Worm (Caenorhabditis elegans) whole organism, midembryonic: ENCODE results near the gene scl-10.

Source experiments
- T22C8.4 ChIP-seq: fragments of 200-800 bp; sonication (Bioruptor generic); IDR thresholded peaks from 2 replicates; pipeline ENCODE4 v1.3.6; 2022; ENCODE audit warnings: missing genetic modification characterization, missing compliant biosample characterization
- cog-1 ChIP-seq: sonication (generic microtip); optimal IDR thresholded peaks from 2 replicates; lab custom pipeline; 2016; ENCODE audit warnings: missing genetic modification characterization, missing compliant biosample characterization
- flt-1 ChIP-seq: fragments of 200-800 bp; sonication (Bioruptor generic); IDR thresholded peaks from 2 replicates; pipeline ENCODE4 v1.3.6; 2022; ENCODE audit warnings: missing genetic modification characterization, missing compliant biosample characterization
- klf-2 ChIP-seq: fragments of 200-800 bp; sonication (Bioruptor generic); conservative IDR thresholded peaks from 2 replicates; pipeline ENCODE4 v1.3.6; 2022; ENCODE audit warnings: missing genetic modification reagents, missing genetic modification characterization, missing compliant biosample characterization
- med-1 ChIP-seq: sonication (generic microtip); optimal IDR thresholded peaks from 2 replicates; lab custom pipeline; 2017; ENCODE audit warnings: missing genetic modification characterization, mild to moderate bottlenecking, missing compliant biosample characterization, antibody characterized with exemption, missing genetic modification reagents; ENCODE audit not compliant: insufficient read depth
- ref-1 ChIP-seq: fragments of 200-800 bp; sonication (Bioruptor generic); conservative IDR thresholded peaks from 2 replicates; pipeline ENCODE4 v1.3.6; 2022; ENCODE audit warnings: missing genetic modification reagents, missing genetic modification characterization, missing compliant biosample characterization
- tab-1 ChIP-seq: fragments of 200-800 bp; sonication (Bioruptor generic); IDR thresholded peaks from 2 replicates; pipeline ENCODE4 v1.3.6; 2022; ENCODE audit warnings: missing genetic modification characterization, missing compliant biosample characterization
- ztf-23 ChIP-seq: fragments of 200-800 bp; sonication (Bioruptor generic); IDR thresholded peaks from 2 replicates; pipeline ENCODE4 v1.3.6; 2022; ENCODE audit warnings: missing genetic modification reagents, missing genetic modification characterization, missing compliant biosample characterization
- ztf-29 ChIP-seq: fragments of 200-800 bp; sonication (Bioruptor generic); IDR thresholded peaks from 2 replicates; pipeline ENCODE4 v1.3.6; 2022; ENCODE audit warnings: missing genetic modification reagents, missing genetic modification characterization, missing compliant biosample characterization

scl-10 gene

DNA sequence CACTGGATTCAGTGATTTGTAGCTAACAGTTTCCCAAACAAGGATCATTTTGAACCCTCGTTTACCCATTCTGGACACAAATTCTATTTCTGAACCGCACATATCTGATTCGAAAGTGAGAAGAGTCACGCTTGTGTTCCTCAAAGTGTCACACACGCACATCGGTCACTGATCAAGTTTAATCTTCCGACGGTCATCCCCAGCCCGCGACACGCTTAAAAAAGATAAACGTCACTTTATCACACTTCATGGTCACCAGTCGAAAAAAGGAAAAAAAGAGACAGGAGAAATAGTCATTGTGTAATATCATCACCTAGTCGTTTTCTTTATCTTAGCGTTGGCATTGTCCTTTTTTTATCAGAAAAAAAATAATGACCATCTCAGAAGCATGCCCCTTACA, 29.4 kb downstream of the scl-10 start:
- TF ChIP-seq tab-1 (GFP tag; lab: Robert Waterston, UW) = no peak
- no peak for TF ChIP-seq flt-1 (GFP tag; lab: Robert Waterston, UW)
- no peak for TF ChIP-seq cog-1 (tag; lab: Kevin White, UChicago)
- no peak for TF ChIP-seq ztf-29 (GFP tag; lab: Robert Waterston, UW)
- TF ChIP-seq ref-1 = no peak
- no peak for TF ChIP-seq ztf-23
- TF ChIP-seq med-1 (GFP tag; lab: Kevin White, UChicago) = no peak

DNA sequence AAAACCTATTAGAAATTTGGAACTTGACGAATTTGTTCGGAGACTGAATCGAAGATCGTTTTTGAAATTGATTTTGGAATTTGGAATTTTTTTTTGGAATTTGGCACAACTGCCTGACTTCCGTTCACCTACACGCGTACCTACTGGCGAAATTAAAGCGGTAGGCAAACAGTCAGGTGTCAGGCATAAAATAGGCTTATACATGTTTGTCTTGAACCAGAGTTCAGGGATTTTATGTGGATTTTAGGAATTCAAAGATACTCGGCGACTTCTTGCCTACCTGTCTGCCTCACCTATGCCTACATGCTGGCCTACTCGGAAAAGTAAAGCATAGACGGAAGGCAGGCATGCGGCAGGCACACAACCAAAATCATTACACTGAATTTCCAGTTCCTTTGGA, 30.1 kb downstream of the scl-10 start:
- TF ChIP-seq flt-1 (GFP tag; lab: Robert Waterston, UW) = no peak
- no peak for TF ChIP-seq T22C8.4 (GFP tag; lab: Robert Waterston, UW)
- TF ChIP-seq ztf-23 = no peak
- TF ChIP-seq med-1 (GFP tag; lab: Kevin White, UChicago) = no peak
- TF ChIP-seq cog-1 (tag; lab: Kevin White, UChicago) = no peak
- no peak for TF ChIP-seq ref-1
- no peak for TF ChIP-seq tab-1 (GFP tag; lab: Robert Waterston, UW)
- TF ChIP-seq ztf-29 (GFP tag; lab: Robert Waterston, UW) = no peak

ce11 chrIV:13079119-13079518, 30.9 kb downstream of the scl-10 start, which contains the start of gene C39E9.8:
Gene C39E9.8, plus strand, starts transcription at chrIV:13079446.
- TF ChIP-seq T22C8.4 (GFP tag; lab: Robert Waterston, UW) (no peak), klf-2 (GFP tag; lab: Robert Waterston, UW) (no peak), cog-1 (tag; lab: Kevin White, UChicago) (no peak), ztf-23 (no peak), flt-1 (GFP tag; lab: Robert Waterston, UW) (no peak), ref-1 (no peak)

DNA sequence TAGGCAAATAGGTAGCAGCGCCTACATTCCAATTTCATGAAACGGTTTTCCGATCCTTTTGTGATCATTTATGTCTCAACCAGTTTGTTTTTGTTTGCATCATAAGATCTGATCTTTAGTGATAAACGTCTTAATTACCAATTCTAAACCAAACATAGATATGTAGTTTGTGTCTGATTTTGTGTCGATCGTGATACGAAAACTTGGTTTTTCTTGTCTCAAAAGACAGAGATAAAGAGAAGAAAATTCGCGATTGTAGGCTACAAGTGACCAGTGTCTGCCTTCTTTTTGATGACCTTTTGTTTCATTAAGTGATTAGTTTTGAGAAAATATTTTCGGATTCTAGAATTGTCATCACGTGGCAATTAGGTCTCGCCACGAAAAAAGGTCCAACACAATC, 31.9 kb downstream of the scl-10 start:
- TF ChIP-seq ref-1 (no peak), T22C8.4 (GFP tag; lab: Robert Waterston, UW) (no peak), tab-1 (GFP tag; lab: Robert Waterston, UW) (no peak), ztf-23 (no peak), ztf-29 (GFP tag; lab: Robert Waterston, UW) (no peak), klf-2 (GFP tag; lab: Robert Waterston, UW) (no peak), cog-1 (tag; lab: Kevin White, UChicago) (no peak), med-1 (GFP tag; lab: Kevin White, UChicago) (no peak), flt-1 (GFP tag; lab: Robert Waterston, UW) (no peak)

DNA sequence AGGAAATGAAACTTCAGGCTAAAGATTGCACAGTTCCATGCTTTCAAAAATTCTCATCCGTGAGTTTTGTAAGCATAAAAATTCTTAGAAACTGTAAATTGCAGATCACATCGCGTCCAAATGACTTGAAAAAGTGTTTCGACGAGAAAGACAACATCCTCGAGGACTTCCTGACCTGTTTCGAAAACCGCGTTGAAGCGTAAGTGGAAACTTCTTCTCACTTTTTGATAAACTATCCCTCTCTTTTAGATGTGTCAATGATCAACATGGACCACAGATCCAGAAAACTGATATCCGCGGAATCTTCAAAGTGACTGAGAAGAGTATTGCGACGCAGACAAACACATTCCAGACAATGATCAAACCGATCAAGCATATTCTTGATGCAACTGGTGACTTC, 32.6 kb downstream of the scl-10 start:
- TF ChIP-seq klf-2 (GFP tag; lab: Robert Waterston, UW) (no peak), ref-1 (no peak), tab-1 (GFP tag; lab: Robert Waterston, UW) (no peak), T22C8.4 (GFP tag; lab: Robert Waterston, UW) (no peak), med-1 (GFP tag; lab: Kevin White, UChicago) (no peak), ztf-29 (GFP tag; lab: Robert Waterston, UW) (no peak), flt-1 (GFP tag; lab: Robert Waterston, UW) (no peak), cog-1 (tag; lab: Kevin White, UChicago) (no peak), ztf-23 (no peak)

ce11 chrIV:13082106-13082505, 33.8 kb downstream of the scl-10 start:
- TF ChIP-seq med-1 (GFP tag; lab: Kevin White, UChicago) (no peak), flt-1 (GFP tag; lab: Robert Waterston, UW) (no peak), cog-1 (tag; lab: Kevin White, UChicago) (no peak), tab-1 (GFP tag; lab: Robert Waterston, UW) (no peak), klf-2 (GFP tag; lab: Robert Waterston, UW) (no peak), ztf-23 (no peak), ref-1 (no peak), T22C8.4 (GFP tag; lab: Robert Waterston, UW) (no peak), ztf-29 (GFP tag; lab: Robert Waterston, UW) (no peak)

DNA sequence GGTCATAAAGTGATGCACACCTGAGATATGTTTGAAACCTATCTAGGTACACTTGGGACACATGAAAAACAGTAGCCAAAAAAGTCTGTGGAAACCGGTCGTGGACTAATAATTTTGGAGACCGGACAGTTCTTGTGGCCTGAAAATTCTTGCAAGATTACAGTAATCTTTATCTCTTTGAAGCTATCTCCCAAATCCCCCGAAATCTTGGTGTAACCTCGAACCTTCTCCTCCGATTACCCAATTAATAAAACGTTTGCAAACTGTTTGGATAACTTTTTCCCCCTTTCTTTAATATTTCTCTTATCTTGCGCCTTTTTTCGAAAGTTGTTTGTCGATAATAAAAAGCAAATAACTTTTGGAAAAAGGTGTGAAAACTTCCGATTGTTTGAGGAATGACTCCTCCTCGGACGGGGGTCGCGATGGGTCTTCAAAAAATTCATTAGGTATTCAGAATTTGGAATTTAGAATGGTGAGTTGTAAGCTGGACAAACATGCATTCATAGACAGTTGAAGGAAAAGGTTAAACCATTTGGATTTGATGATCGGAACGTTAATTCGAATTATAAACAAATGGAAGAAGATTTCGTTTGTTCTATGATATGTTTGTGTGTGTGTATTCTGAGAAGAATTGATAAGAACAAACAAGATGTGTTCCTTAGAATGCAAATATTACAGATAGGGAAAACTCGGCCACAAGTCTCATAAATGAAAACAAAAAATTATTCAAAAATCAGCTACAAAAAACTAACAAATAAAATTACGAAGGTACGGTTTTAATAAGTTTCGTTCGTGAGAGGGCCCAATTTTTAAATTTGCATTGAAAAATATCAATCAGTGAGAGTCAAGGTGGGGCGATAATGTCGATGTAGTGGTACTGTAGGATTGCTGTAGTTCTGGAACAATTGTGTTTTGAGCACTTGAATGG, 34.8 kb downstream of the scl-10 start:
- TF ChIP-seq tab-1 (GFP tag; lab: Robert Waterston, UW) (no peak), flt-1 (GFP tag; lab: Robert Waterston, UW) (no peak), ztf-23 (no peak), cog-1 (tag; lab: Kevin White, UChicago) (no peak), ref-1 (no peak), med-1 (GFP tag; lab: Kevin White, UChicago) (no peak), klf-2 (GFP tag; lab: Robert Waterston, UW) (no peak), T22C8.4 (GFP tag; lab: Robert Waterston, UW) (no peak), ztf-29 (GFP tag; lab: Robert Waterston, UW) (no peak)

- TF ChIP-seq tab-1 (GFP tag; lab: Robert Waterston, UW) (no peak), cog-1 (tag; lab: Kevin White, UChicago) (no peak), klf-2 (GFP tag; lab: Robert Waterston, UW) (no peak), med-1 (GFP tag; lab: Kevin White, UChicago) (no peak), T22C8.4 (GFP tag; lab: Robert Waterston, UW) (no peak), ztf-29 (GFP tag; lab: Robert Waterston, UW) (no peak), flt-1 (GFP tag; lab: Robert Waterston, UW) (no peak), ref-1 (no peak), ztf-23 (no peak)
Measured at ce11 chrIV:13085675-13086074, 37.4 kb downstream of the scl-10 start.

DNA sequence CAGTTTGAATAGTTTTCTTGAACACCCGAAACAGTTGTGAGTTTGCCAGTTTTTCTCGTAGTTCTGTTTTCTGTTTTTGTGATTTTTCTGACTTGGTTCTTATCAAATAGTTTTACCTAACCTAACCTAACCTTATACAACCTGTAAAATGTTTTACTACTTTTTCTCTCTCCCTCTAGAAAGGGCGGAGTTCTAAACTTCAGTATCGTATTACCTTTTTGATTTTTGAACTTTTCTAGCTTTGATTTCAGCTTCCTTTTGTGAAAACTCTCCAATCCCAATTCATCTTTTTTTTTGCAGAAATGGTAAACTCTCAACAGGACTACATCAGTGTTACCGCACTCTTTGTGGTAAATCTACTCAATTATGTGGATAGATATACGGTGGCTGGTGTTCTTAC, 38.4 kb downstream of the scl-10 start, which contains the start of gene spin-2:
Gene spin-2, plus strand, starts transcription at position 301 of the 400 bp plus-strand sequence.
- no peak for TF ChIP-seq cog-1 (tag; lab: Kevin White, UChicago)
- TF ChIP-seq ztf-29 (GFP tag; lab: Robert Waterston, UW) = no peak
- no peak for TF ChIP-seq klf-2 (GFP tag; lab: Robert Waterston, UW)
- TF ChIP-seq tab-1 (GFP tag; lab: Robert Waterston, UW) = no peak
- no peak for TF ChIP-seq ref-1
- no peak for TF ChIP-seq flt-1 (GFP tag; lab: Robert Waterston, UW)
- no peak for TF ChIP-seq med-1 (GFP tag; lab: Kevin White, UChicago)
- no peak for TF ChIP-seq ztf-23
- TF ChIP-seq T22C8.4 (GFP tag; lab: Robert Waterston, UW) = no peak
